Worm (Caenorhabditis elegans): ENCODE measurements around the gene try-12.

try-12 gene

ce11 chrV:7408520-7408919 lies 40.6 kb upstream of the try-12 start, which contains the start of gene srt-6:
Gene srt-6, minus strand, starts transcription at chrV:7408814.
- TF ChIP-seq mls-2 (tag; optimal IDR thresholded peaks at IDR 0.05): no peak
- TF ChIP-seq zip-8 (tag; optimal IDR thresholded peaks at IDR 0.05): peak; percentile 91

- TF ChIP-seq ces-1 (GFP tag; optimal IDR thresholded peaks at IDR 0.05): no peak
- no peak for TF ChIP-seq mls-2 (tag; optimal IDR thresholded peaks at IDR 0.05)
- no peak for TF ChIP-seq lin-13 (tag; optimal IDR thresholded peaks at IDR 0.05)
- no peak for TF ChIP-seq ceh-83 (GFP tag; optimal IDR thresholded peaks at IDR 0.05)
- no peak for TF ChIP-seq cnd-1 (tag; optimal IDR thresholded peaks at IDR 0.05)
- TF ChIP-seq ceh-39 (tag; optimal IDR thresholded peaks at IDR 0.05): no peak
- TF ChIP-seq hlh-1 (tag; optimal IDR thresholded peaks at IDR 0.05): no peak
- TF ChIP-seq unc-120 (tag; optimal IDR thresholded peaks at IDR 0.05; ENCODE audit: poor library complexity, severe bottlenecking): no peak
- no peak for TF ChIP-seq sem-2 (GFP tag; optimal IDR thresholded peaks at IDR 0.05)
Measured at ce11 chrV:7409599-7409998, 39.6 kb upstream of the try-12 start, which contains the start of gene R13D7.2. Gene R13D7.2, plus strand, starts transcription at chrV:7409899.

- TF ChIP-seq mls-2 (tag; optimal IDR thresholded peaks at IDR 0.05) (no peak), lin-32 (GFP tag; optimal IDR thresholded peaks at IDR 0.05) (no peak), elt-1 (tag; optimal IDR thresholded peaks at IDR 0.05; ENCODE audit: borderline replicate concordance, insufficient read depth) (no peak), sptf-1 (tag; optimal IDR thresholded peaks at IDR 0.05) (no peak), ces-1 (GFP tag; optimal IDR thresholded peaks at IDR 0.05) (no peak), sem-2 (GFP tag; optimal IDR thresholded peaks at IDR 0.05) (no peak), pha-4 (tag; optimal IDR thresholded peaks at IDR 0.05) (no peak), zip-8 (tag; optimal IDR thresholded peaks at IDR 0.05) (no peak), mep-1 (tag; optimal IDR thresholded peaks at IDR 0.05) (no peak)
Measured at ce11 chrV:7411695-7412094, 37.5 kb upstream of the try-12 start, which contains the start of gene str-41. Gene str-41, plus strand, starts transcription at chrV:7411995.

- TF ChIP-seq hlh-1 (tag; optimal IDR thresholded peaks at IDR 0.05): no peak
- TF ChIP-seq lin-32 (GFP tag; optimal IDR thresholded peaks at IDR 0.05): no peak
- no peak for TF ChIP-seq sem-2 (GFP tag; optimal IDR thresholded peaks at IDR 0.05)
- TF ChIP-seq unc-120 (tag; optimal IDR thresholded peaks at IDR 0.05; ENCODE audit: poor library complexity, severe bottlenecking): no peak
- TF ChIP-seq unc-39 (tag; optimal IDR thresholded peaks at IDR 0.05): no peak
- no peak for TF ChIP-seq drap-1 (GFP tag; optimal IDR thresholded peaks at IDR 0.05)
- no peak for TF ChIP-seq M03D4.4 (tag; optimal IDR thresholded peaks at IDR 0.05)
- TF ChIP-seq ceh-83 (GFP tag; optimal IDR thresholded peaks at IDR 0.05): no peak
- TF ChIP-seq ceh-43 (GFP tag; optimal IDR thresholded peaks at IDR 0.05): no peak
- TF ChIP-seq ces-1 (GFP tag; optimal IDR thresholded peaks at IDR 0.05): no peak
Measured at ce11 chrV:7413107-7413774, 35.9 kb upstream of the try-12 start, which contains the start of gene F18E3.11. Gene F18E3.11, plus strand, starts transcription at chrV:7413482.

ce11 chrV:7414909-7415308 lies 34.2 kb upstream of the try-12 start, which contains the start of gene F18E3.12:
Gene F18E3.12, plus strand, starts transcription at chrV:7414985.
- no peak for TF ChIP-seq hlh-1 (tag; optimal IDR thresholded peaks at IDR 0.05)
- TF ChIP-seq ceh-39 (tag; optimal IDR thresholded peaks at IDR 0.05): no peak
- no peak for TF ChIP-seq ces-1 (GFP tag; optimal IDR thresholded peaks at IDR 0.05)
- TF ChIP-seq zip-8 (tag; optimal IDR thresholded peaks at IDR 0.05): no peak
- no peak for TF ChIP-seq blmp-1 (tag; optimal IDR thresholded peaks at IDR 0.05)
- no peak for TF ChIP-seq flh-1 (GFP tag; optimal IDR thresholded peaks at IDR 0.05)
- TF ChIP-seq nhr-28 (tag; optimal IDR thresholded peaks at IDR 0.05): no peak
- TF ChIP-seq unc-120 (tag; optimal IDR thresholded peaks at IDR 0.05; ENCODE audit: poor library complexity, severe bottlenecking): no peak
- no peak for TF ChIP-seq snpc-4 (tag; optimal IDR thresholded peaks at IDR 0.05)
- TF ChIP-seq lin-32 (GFP tag; optimal IDR thresholded peaks at IDR 0.05): no peak
- no peak for TF ChIP-seq ztf-11 (tag; optimal IDR thresholded peaks at IDR 0.05)
- TF ChIP-seq nhr-237 (tag; optimal IDR thresholded peaks at IDR 0.05): no peak
- no peak for TF ChIP-seq mab-5 (tag; optimal IDR thresholded peaks at IDR 0.05)
- no peak for TF ChIP-seq elt-1 (tag; optimal IDR thresholded peaks at IDR 0.05; ENCODE audit: borderline replicate concordance, insufficient read depth)
- no peak for TF ChIP-seq nhr-2 (tag; optimal IDR thresholded peaks at IDR 0.05)
- no peak for TF ChIP-seq elt-3 (tag; optimal IDR thresholded peaks at IDR 0.05)
- TF ChIP-seq ceh-43 (GFP tag; optimal IDR thresholded peaks at IDR 0.05): no peak
- no peak for TF ChIP-seq drap-1 (GFP tag; optimal IDR thresholded peaks at IDR 0.05)
- no peak for TF ChIP-seq mep-1 (tag; optimal IDR thresholded peaks at IDR 0.05)
